Worm (Caenorhabditis elegans) whole organism, midembryonic: Measurements from ENCODE around the gene F17C11.22.
A peak's percentile ranks its signal among the peaks of the same experiment; 100 is the strongest.

ENCODE experiments used
- T22C8.4 ChIP-seq: fragments of 200-800 bp; sonication (Bioruptor generic); IDR thresholded peaks from 2 replicates; pipeline ENCODE4 v1.3.6; 2022; ENCODE audit warnings: missing genetic modification characterization, missing compliant biosample characterization
- cog-1 ChIP-seq: sonication (generic microtip); optimal IDR thresholded peaks from 2 replicates; lab custom pipeline; 2016; ENCODE audit warnings: missing genetic modification characterization, missing compliant biosample characterization
- flt-1 ChIP-seq: fragments of 200-800 bp; sonication (Bioruptor generic); IDR thresholded peaks from 2 replicates; pipeline ENCODE4 v1.3.6; 2022; ENCODE audit warnings: missing genetic modification characterization, missing compliant biosample characterization
- klf-2 ChIP-seq: fragments of 200-800 bp; sonication (Bioruptor generic); conservative IDR thresholded peaks from 2 replicates; pipeline ENCODE4 v1.3.6; 2022; ENCODE audit warnings: missing genetic modification reagents, missing genetic modification characterization, missing compliant biosample characterization
- med-1 ChIP-seq: sonication (generic microtip); optimal IDR thresholded peaks from 2 replicates; lab custom pipeline; 2017; ENCODE audit warnings: missing genetic modification characterization, mild to moderate bottlenecking, missing compliant biosample characterization, antibody characterized with exemption, missing genetic modification reagents; ENCODE audit not compliant: insufficient read depth
- ref-1 ChIP-seq: fragments of 200-800 bp; sonication (Bioruptor generic); conservative IDR thresholded peaks from 2 replicates; pipeline ENCODE4 v1.3.6; 2022; ENCODE audit warnings: missing genetic modification reagents, missing genetic modification characterization, missing compliant biosample characterization
- tab-1 ChIP-seq: fragments of 200-800 bp; sonication (Bioruptor generic); IDR thresholded peaks from 2 replicates; pipeline ENCODE4 v1.3.6; 2022; ENCODE audit warnings: missing genetic modification characterization, missing compliant biosample characterization
- ztf-23 ChIP-seq: fragments of 200-800 bp; sonication (Bioruptor generic); IDR thresholded peaks from 2 replicates; pipeline ENCODE4 v1.3.6; 2022; ENCODE audit warnings: missing genetic modification reagents, missing genetic modification characterization, missing compliant biosample characterization
- ztf-29 ChIP-seq: fragments of 200-800 bp; sonication (Bioruptor generic); IDR thresholded peaks from 2 replicates; pipeline ENCODE4 v1.3.6; 2022; ENCODE audit warnings: missing genetic modification reagents, missing genetic modification characterization, missing compliant biosample characterization

Gene F17C11.22

ce11 chrV:11002434-11002833 lies 32.5 kb upstream of the F17C11.22 start, which contains the start of gene F53B7.4:
F53B7.4 (minus strand) TSS chrV:11002534.
- TF ChIP-seq tab-1 (GFP tag; lab: Robert Waterston, UW), result no peak
- no peak for TF ChIP-seq flt-1 (GFP tag; lab: Robert Waterston, UW)
- TF ChIP-seq cog-1, result no peak
- TF ChIP-seq med-1 (GFP tag; lab: Kevin White, UChicago), result no peak
- TF ChIP-seq ztf-29, result no peak
- TF ChIP-seq ref-1 (GFP tag; lab: Robert Waterston, UW), result no peak
- TF ChIP-seq klf-2, result no peak
- TF ChIP-seq T22C8.4, result no peak
- TF ChIP-seq ztf-23 (GFP tag; lab: Robert Waterston, UW), result no peak

DNA sequence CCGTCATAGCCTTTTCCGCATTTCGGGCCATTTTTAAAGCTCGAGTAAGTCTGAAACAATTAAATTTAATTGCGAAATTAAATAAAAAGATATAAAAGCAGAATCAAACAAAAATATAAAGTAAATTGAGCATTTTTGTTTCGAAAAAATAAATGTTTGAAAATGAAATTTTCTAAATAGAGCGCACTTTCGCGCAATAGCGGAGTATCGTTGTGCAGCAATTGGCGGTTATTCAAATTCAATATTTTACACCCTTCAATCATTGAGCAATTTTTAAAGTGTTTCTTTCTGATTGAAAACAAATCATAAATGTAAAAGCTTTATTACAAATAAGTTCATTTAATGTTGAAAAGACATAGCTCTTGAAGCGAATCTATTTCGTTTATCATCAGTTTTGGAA lies 30.7 kb upstream of the F17C11.22 start, which contains the start of gene isy-1:
isy-1 (minus strand) TSS at position 50 of the 400 bp plus-strand sequence.
- no peak for TF ChIP-seq klf-2
- TF ChIP-seq ztf-23 (GFP tag; lab: Robert Waterston, UW), result peak; percentile 82

DNA sequence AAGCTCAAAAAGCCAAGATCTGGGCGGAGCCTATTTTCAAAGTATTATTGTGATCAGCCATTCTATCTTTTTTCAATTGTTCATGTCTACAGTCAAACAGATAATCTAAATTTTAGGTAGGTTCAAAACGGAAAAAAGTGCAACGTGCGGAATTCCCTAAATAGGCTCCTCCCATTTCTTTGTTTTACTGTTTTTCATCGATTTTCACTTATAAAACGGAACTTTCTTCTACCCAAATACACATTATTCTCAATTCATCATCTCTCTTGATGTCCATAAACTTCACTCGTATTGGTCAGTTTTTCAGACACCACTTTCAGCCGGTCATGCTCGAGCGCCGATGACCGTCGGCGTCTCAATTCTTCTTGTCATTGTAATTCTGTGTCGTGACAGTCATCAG lies 28.8 kb upstream of the F17C11.22 start, which contains the start of gene F53B7.7:
F53B7.7 (plus strand) TSS at position 301 of the 400 bp plus-strand sequence.
- TF ChIP-seq T22C8.4 (no peak), cog-1 (no peak), ztf-23 (GFP tag; lab: Robert Waterston, UW) (no peak), med-1 (GFP tag; lab: Kevin White, UChicago) (no peak)

DNA sequence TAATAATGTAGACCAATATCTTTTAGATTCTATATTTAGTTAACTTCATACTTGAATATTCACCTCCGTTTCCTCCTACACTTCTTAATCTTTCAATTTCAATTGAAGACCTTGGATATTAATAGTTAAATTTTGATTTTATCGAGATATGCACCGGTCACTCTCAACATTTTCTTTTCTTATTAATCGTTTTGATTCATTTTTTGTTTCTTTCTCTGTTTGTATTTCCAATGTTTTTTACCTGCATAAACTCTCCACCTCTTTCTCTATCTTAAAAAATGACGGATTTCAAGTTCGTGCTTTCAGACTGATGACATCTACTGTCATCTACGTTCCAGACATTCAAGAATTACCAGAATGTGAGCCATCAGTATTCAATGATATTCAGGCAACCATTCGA lies 21.8 kb upstream of the F17C11.22 start, which contains the start of gene frpr-9:
frpr-9 (plus strand) TSS at position 301 of the 400 bp plus-strand sequence.
- TF ChIP-seq tab-1 (GFP tag; lab: Robert Waterston, UW), result no peak
- TF ChIP-seq ztf-29, result no peak
- no peak for TF ChIP-seq T22C8.4
- TF ChIP-seq flt-1 (GFP tag; lab: Robert Waterston, UW), result no peak
- TF ChIP-seq cog-1, result no peak
- no peak for TF ChIP-seq med-1 (GFP tag; lab: Kevin White, UChicago)
- TF ChIP-seq klf-2, result no peak
- TF ChIP-seq ztf-23 (GFP tag; lab: Robert Waterston, UW), result no peak
- TF ChIP-seq ref-1 (GFP tag; lab: Robert Waterston, UW), result no peak

DNA sequence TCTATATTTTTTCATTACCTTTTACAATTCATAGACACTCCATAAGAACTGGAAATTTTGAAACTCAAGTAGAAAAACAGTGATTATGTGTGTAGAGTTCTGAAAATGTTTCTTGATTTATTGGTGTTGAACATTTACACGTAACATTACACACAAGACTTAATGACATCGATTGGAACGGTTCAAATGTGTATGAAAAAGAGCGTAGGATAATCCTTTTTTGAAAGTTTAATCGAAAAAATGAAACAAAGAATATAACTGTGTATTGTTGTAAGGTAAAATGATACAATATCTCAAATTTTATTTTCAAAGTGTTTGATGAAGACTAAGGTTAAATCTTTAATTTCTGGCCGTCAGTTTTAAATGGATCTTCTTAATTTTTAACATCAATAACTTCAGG lies 11.1 kb upstream of the F17C11.22 start, which contains the start of gene fig-1:
fig-1 (minus strand) TSS at position 101 of the 400 bp plus-strand sequence.
- TF ChIP-seq cog-1, result no peak
- TF ChIP-seq tab-1 (GFP tag; lab: Robert Waterston, UW), result no peak

DNA sequence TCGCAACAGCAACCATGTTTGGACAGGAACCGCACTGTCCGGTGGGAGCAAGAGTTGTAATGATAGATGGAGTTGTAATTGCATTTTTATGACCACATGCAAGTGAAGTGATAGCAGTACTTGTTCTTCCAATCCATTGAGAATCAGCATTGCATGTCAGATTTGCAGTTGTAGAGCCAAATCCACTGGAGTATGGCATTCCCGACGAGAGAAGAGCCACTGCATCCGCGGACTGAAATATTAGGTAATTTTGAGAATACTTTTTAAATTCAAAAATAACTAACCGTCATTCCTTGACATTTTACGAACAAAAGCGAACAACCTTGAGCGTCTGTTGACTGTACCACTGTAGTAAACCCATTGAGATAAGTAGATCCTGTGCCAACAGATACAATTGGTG lies 5.1 kb upstream of the F17C11.22 start:
- TF ChIP-seq tab-1 (GFP tag; lab: Robert Waterston, UW) (no peak), ref-1 (GFP tag; lab: Robert Waterston, UW) (no peak), cog-1 (no peak), ztf-29 (no peak), klf-2 (no peak), med-1 (GFP tag; lab: Kevin White, UChicago) (no peak), T22C8.4 (no peak), flt-1 (GFP tag; lab: Robert Waterston, UW) (no peak), ztf-23 (GFP tag; lab: Robert Waterston, UW) (no peak)

- no peak for TF ChIP-seq klf-2
- TF ChIP-seq ztf-29, result no peak
- TF ChIP-seq ztf-23 (GFP tag; lab: Robert Waterston, UW), result no peak
- no peak for TF ChIP-seq ref-1 (GFP tag; lab: Robert Waterston, UW)
- no peak for TF ChIP-seq T22C8.4
- no peak for TF ChIP-seq flt-1 (GFP tag; lab: Robert Waterston, UW)
- TF ChIP-seq tab-1 (GFP tag; lab: Robert Waterston, UW), result no peak
- no peak for TF ChIP-seq cog-1
- TF ChIP-seq med-1 (GFP tag; lab: Kevin White, UChicago), result no peak
Observed at ce11 chrV:10970930-10971329, 960 bp upstream of the F17C11.22 start.

DNA sequence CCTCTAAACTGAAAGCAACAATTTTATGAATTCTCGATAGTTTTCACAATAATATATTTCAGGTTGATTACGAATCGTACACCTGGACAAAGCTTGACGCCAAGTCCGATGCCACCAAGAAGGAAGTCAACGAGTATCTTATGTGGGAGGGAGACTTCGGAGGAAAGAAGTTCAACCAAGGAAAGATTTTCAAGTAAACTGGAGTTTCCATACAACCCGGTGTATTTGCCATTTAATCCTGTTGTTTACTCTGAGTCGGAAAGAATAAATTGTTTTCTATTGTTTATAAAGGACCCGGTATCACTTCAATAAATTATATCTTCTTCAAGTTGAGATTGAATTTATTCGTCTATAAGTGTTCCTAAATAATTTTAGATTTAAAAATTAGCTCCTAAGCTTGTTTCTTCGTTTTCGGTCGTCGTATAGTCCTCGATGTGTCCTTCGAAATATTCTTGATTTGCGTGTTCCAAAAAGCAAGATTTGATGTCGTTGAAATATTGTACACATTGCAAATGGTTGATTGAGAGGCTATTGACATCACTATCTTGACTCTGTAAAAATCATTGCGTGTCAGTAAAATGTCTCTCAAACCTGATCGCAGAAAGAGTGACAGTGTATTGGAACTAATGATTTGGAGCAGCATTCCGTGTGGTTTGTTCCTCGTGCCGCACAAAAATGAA lies 2.2 kb downstream of the F17C11.22 start:
- TF ChIP-seq klf-2 (no peak), cog-1 (no peak), flt-1 (GFP tag; lab: Robert Waterston, UW) (no peak), tab-1 (GFP tag; lab: Robert Waterston, UW) (no peak), ztf-23 (GFP tag; lab: Robert Waterston, UW) (no peak), med-1 (GFP tag; lab: Kevin White, UChicago) (no peak), ztf-29 (no peak), T22C8.4 (no peak), ref-1 (GFP tag; lab: Robert Waterston, UW) (no peak)

ce11 chrV:10966874-10967273 lies 3.1 kb downstream of the F17C11.22 start:
- TF ChIP-seq T22C8.4 (no peak), ztf-23 (GFP tag; lab: Robert Waterston, UW) (no peak), klf-2 (no peak)

- TF ChIP-seq ref-1 (GFP tag; lab: Robert Waterston, UW) (no peak), ztf-23 (GFP tag; lab: Robert Waterston, UW) (peak; percentile 100), flt-1 (GFP tag; lab: Robert Waterston, UW) (peak; percentile 69), cog-1 (peak; percentile 86), tab-1 (GFP tag; lab: Robert Waterston, UW) (no peak), T22C8.4 (0 out of 2 replicates have a peak, but pooled peaks have one; percentile 25), med-1 (GFP tag; lab: Kevin White, UChicago) (no peak), klf-2 (no peak)
Observed at ce11 chrV:10965501-10965900, 4.5 kb downstream of the F17C11.22 start, which contains the start of the genes ctf-4 and eef-1G. ctf-4 (minus strand) TSS chrV:10965539. eef-1G (plus strand) TSS chrV:10965719.
